Worm (Caenorhabditis elegans): ENCODE data around the gene Y43F8B.28.

Gene Y43F8B.28

DNA sequence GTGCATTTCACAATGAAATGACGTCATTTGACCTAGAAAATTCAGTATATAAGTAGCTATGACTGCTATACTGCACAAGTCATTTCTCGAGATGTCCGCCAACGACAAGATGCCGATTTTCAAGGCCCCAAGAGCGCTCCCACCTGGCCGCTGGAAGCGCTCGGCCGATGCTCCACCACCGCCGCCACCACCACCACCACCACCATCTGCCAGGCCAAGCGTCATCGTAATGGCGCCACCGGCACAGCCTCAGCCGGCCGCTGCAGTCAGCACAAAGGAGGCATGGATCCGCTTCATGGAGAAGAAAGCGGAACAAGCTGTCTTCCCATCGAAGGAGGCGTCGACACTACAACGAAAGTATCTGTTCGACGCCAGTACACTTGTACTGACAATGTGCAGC is at the start of gene Y43F8B.28:
Y43F8B.28 (plus strand) TSS at position 59 of the 400 bp plus-strand sequence.
- no peak for TF ChIP-seq tra-4 (tag; optimal IDR thresholded peaks at IDR 0.05)
- TF ChIP-seq aly-1 (tag; optimal IDR thresholded peaks at IDR 0.05): no peak
- no peak for TF ChIP-seq hnd-1 (tag; optimal IDR thresholded peaks at IDR 0.05)
- TF ChIP-seq sea-1 (GFP tag; conservative IDR thresholded peaks at IDR 0.05): no peak
- no peak for TF ChIP-seq scrt-1 (GFP tag; IDR thresholded peaks at IDR 0.05)
- no peak for TF ChIP-seq hmg-4 (GFP tag; optimal IDR thresholded peaks at IDR 0.05)
- no peak for TF ChIP-seq flt-1 (GFP tag; IDR thresholded peaks at IDR 0.05)
- TF ChIP-seq tbx-11 (GFP tag; IDR thresholded peaks at IDR 0.05): no peak
- TF ChIP-seq ama-1 (optimal IDR thresholded peaks at IDR 0.05): no peak
- TF ChIP-seq tbx-37 (GFP tag; conservative IDR thresholded peaks at IDR 0.05): no peak
- no peak for TF ChIP-seq B0310.2 (tag; optimal IDR thresholded peaks at IDR 0.05)
- TF ChIP-seq pes-1 (GFP tag; IDR thresholded peaks at IDR 0.05): no peak
- no peak for TF ChIP-seq ceh-36 (tag; optimal IDR thresholded peaks at IDR 0.05)
- no peak for TF ChIP-seq ets-7 (tag; optimal IDR thresholded peaks at IDR 0.05)
- no peak for TF ChIP-seq ceh-13 (GFP tag; optimal IDR thresholded peaks at IDR 0.05)
- no peak for TF ChIP-seq hmbx-1 (tag; optimal IDR thresholded peaks at IDR 0.05)

DNA sequence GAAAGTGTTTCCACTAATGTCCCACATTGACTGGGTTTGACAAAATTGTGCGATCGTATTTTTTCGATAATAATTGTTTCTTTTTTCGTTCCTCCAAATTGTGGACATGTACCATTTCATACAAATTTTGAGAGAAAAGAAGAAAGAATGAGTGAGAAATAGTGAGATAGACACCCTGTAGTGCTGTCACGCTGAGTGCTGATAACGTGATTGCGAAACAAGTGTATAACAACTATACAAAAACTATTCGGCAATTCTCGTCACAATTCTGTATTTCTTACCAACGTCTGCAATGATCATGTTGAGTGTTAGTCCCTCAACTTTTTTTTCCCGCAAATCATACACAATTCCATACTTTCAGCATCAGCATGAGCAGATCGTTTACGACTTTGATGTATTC is 48.8 kb upstream of the Y43F8B.28 start, which contains the start of gene C25F9.14:
C25F9.14 (plus strand) TSS at position 178 of the 400 bp plus-strand sequence.
- TF ChIP-seq tbx-37 (GFP tag; conservative IDR thresholded peaks at IDR 0.05): no peak
- no peak for TF ChIP-seq tra-4 (tag; optimal IDR thresholded peaks at IDR 0.05)
- no peak for TF ChIP-seq hmbx-1 (tag; optimal IDR thresholded peaks at IDR 0.05)

DNA sequence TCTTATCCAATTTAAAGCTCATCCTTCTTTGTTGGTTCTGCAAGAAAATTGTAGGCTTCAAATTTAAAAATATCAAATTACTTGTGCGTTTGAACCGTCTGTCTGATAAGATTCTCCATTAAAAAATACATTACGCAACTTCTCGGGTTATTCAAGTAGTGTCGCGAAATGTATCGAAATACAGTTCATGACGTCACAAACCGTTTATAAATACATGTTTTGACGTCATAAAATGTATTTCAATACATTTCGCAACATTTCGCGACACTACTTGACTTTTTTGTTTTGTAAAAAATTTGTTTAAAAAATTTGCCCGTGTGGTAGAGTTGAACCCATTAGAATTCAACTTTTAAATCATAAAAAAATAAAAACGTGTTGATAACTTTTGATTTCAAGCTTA is 41.5 kb upstream of the Y43F8B.28 start:
- no peak for TF ChIP-seq hmg-4 (GFP tag; optimal IDR thresholded peaks at IDR 0.05)

DNA sequence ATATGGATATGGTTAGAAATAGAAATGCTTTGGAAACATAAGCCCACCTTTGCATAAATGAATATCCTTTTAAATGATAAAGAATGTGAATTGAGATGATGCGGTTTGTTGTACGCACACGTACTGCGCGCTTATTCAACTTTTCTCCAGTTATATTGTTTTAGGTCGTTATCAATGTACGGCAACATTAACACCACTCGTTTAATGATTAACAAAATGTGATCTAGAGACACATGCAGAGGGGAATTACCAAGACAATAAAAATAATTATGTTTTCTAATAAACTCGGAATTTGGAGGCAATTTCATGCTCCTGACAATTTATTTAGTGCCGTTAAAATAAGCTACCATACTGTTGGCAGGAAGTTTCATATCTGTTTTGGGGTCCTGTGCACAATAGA is 39.7 kb upstream of the Y43F8B.28 start, which contains the start of gene M04C3.1:
M04C3.1 (minus strand) TSS at position 164 of the 400 bp plus-strand sequence.
- TF ChIP-seq pes-1 (GFP tag; IDR thresholded peaks at IDR 0.05): no peak
- no peak for TF ChIP-seq scrt-1 (GFP tag; IDR thresholded peaks at IDR 0.05)
- no peak for TF ChIP-seq hmbx-1 (tag; optimal IDR thresholded peaks at IDR 0.05)
- TF ChIP-seq B0310.2 (tag; optimal IDR thresholded peaks at IDR 0.05): no peak
- no peak for TF ChIP-seq ama-1 (optimal IDR thresholded peaks at IDR 0.05)
- no peak for TF ChIP-seq hnd-1 (tag; optimal IDR thresholded peaks at IDR 0.05)
- TF ChIP-seq F13C5.2 (tag; optimal IDR thresholded peaks at IDR 0.05): no peak
- no peak for TF ChIP-seq ceh-36 (tag; optimal IDR thresholded peaks at IDR 0.05)
- no peak for TF ChIP-seq aly-1 (tag; optimal IDR thresholded peaks at IDR 0.05)
- no peak for TF ChIP-seq tra-4 (tag; optimal IDR thresholded peaks at IDR 0.05)
- TF ChIP-seq flt-1 (GFP tag; IDR thresholded peaks at IDR 0.05): no peak
- TF ChIP-seq tbx-11 (GFP tag; IDR thresholded peaks at IDR 0.05): no peak
- no peak for TF ChIP-seq hmg-4 (GFP tag; optimal IDR thresholded peaks at IDR 0.05)
- TF ChIP-seq sea-1 (GFP tag; conservative IDR thresholded peaks at IDR 0.05): no peak
- TF ChIP-seq ceh-13 (GFP tag; optimal IDR thresholded peaks at IDR 0.05): no peak
- no peak for TF ChIP-seq tbx-37 (GFP tag; conservative IDR thresholded peaks at IDR 0.05)
- TF ChIP-seq ets-7 (tag; optimal IDR thresholded peaks at IDR 0.05): no peak

DNA sequence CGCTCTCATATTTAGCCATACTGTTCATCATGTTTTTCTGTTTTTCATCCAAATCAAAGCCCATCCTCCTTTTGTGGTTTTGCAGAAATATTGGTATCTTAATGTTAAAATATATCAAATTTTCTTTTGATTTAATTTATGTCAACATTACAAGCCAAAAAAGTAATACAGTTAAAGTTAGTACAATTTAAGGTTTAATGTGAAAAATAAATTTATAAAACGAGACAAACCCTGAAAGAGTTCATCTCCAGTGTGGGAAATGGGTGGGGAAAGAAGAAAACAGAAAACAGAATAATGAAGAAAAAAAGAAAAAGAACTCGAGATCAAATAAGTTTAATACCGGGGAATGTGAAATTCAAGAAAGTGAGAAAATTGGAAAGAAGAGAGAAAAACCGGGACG is 36.3 kb upstream of the Y43F8B.28 start, which contains the start of gene M04C3.2:
M04C3.2 (minus strand) TSS at position 101 of the 400 bp plus-strand sequence.
- TF ChIP-seq aly-1 (tag; optimal IDR thresholded peaks at IDR 0.05) (no peak), hmg-4 (GFP tag; optimal IDR thresholded peaks at IDR 0.05) (no peak)

DNA sequence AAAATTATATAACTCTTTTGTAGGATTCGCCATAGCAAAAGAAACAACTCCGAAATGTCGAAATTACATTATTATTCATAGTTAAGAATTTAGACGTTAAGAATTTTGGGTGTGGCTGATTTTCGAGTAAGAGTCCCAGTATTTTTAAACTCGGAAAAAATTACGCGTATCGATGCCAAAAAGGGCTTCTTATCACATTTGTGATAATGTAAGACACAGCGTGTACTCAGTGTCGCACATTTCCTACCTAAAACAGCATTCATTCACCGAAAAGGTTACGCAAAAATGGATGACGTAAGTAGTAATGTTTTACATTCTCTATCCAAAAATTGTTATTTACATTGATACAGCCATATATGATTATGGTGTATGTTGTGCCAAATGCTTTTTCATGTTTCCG is 35.6 kb upstream of the Y43F8B.28 start, which contains the start of gene M04C3.5:
M04C3.5 (plus strand) TSS at position 190 of the 400 bp plus-strand sequence.
- TF ChIP-seq ceh-36 (tag; optimal IDR thresholded peaks at IDR 0.05): no peak
- no peak for TF ChIP-seq hnd-1 (tag; optimal IDR thresholded peaks at IDR 0.05)
- no peak for TF ChIP-seq hmbx-1 (tag; optimal IDR thresholded peaks at IDR 0.05)
- no peak for TF ChIP-seq flt-1 (GFP tag; IDR thresholded peaks at IDR 0.05)
- TF ChIP-seq tbx-37 (GFP tag; conservative IDR thresholded peaks at IDR 0.05): no peak
- no peak for TF ChIP-seq pes-1 (GFP tag; IDR thresholded peaks at IDR 0.05)
- TF ChIP-seq F13C5.2 (tag; optimal IDR thresholded peaks at IDR 0.05): no peak
- TF ChIP-seq ama-1 (optimal IDR thresholded peaks at IDR 0.05): no peak
- TF ChIP-seq B0310.2 (tag; optimal IDR thresholded peaks at IDR 0.05): no peak
- TF ChIP-seq scrt-1 (GFP tag; IDR thresholded peaks at IDR 0.05): no peak
- TF ChIP-seq ets-7 (tag; optimal IDR thresholded peaks at IDR 0.05): no peak
- no peak for TF ChIP-seq aly-1 (tag; optimal IDR thresholded peaks at IDR 0.05)
- no peak for TF ChIP-seq tra-4 (tag; optimal IDR thresholded peaks at IDR 0.05)
- no peak for TF ChIP-seq ceh-13 (GFP tag; optimal IDR thresholded peaks at IDR 0.05)
- TF ChIP-seq sea-1 (GFP tag; conservative IDR thresholded peaks at IDR 0.05): no peak
- TF ChIP-seq hmg-4 (GFP tag; optimal IDR thresholded peaks at IDR 0.05): no peak

DNA sequence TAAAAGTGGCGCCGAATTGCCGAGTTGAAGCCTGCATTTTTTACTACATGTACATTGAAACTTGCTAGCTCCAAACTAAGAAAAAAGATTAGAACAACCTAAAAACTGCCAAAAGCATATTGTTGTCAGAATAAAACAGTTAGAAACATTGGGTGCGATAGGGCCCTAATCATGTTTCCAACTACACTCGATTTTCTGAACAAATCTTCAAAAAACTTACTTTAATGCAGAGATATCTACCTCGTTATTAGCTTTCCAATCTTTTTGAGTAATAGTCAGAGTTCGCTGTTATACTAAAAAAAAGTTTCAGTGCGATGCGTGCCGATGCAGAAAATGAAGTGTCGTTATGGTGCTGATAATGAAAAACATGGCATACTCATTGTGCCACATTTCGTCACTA is 29.5 kb upstream of the Y43F8B.28 start, which contains the start of the genes Y43F8B.13 and Y43F8B.14:
Y43F8B.13 (plus strand) TSS at position 301 of the 400 bp plus-strand sequence.
Y43F8B.14 (minus strand) TSS at position 322 of the 400 bp plus-strand sequence.
- TF ChIP-seq tra-4 (tag; optimal IDR thresholded peaks at IDR 0.05) (no peak), hmg-4 (GFP tag; optimal IDR thresholded peaks at IDR 0.05) (no peak), tbx-11 (GFP tag; IDR thresholded peaks at IDR 0.05) (no peak), B0310.2 (tag; optimal IDR thresholded peaks at IDR 0.05) (no peak), sea-1 (GFP tag; conservative IDR thresholded peaks at IDR 0.05) (no peak), hnd-1 (tag; optimal IDR thresholded peaks at IDR 0.05) (no peak), scrt-1 (GFP tag; IDR thresholded peaks at IDR 0.05) (no peak), tbx-37 (GFP tag; conservative IDR thresholded peaks at IDR 0.05) (no peak), hmbx-1 (tag; optimal IDR thresholded peaks at IDR 0.05) (no peak), ama-1 (optimal IDR thresholded peaks at IDR 0.05) (no peak), F13C5.2 (tag; optimal IDR thresholded peaks at IDR 0.05) (no peak), ceh-36 (tag; optimal IDR thresholded peaks at IDR 0.05) (no peak)

DNA sequence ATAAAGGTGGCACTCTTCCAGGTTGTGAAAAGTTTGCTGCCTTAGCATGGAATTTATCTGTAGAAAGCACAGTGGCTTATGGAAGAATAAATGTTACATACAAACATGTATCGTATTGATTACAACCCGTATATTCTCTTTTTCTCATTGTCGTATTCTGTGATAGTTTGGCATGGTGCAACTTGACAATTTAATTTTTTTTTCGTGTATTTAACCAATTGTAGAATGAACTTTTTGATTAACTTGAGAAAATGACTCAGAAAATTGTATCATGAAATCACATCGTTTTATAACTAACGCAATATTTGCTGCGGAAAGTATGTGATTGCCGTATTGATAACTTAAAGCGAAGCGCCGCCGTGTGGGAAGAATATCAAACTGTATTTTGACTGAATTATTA is 28.0 kb upstream of the Y43F8B.28 start, which contains the start of gene Y43F8B.24:
Y43F8B.24 (plus strand) TSS at position 301 of the 400 bp plus-strand sequence.
- TF ChIP-seq B0310.2 (tag; optimal IDR thresholded peaks at IDR 0.05): no peak
- no peak for TF ChIP-seq scrt-1 (GFP tag; IDR thresholded peaks at IDR 0.05)
- TF ChIP-seq pes-1 (GFP tag; IDR thresholded peaks at IDR 0.05): no peak
- no peak for TF ChIP-seq tbx-11 (GFP tag; IDR thresholded peaks at IDR 0.05)
- no peak for TF ChIP-seq F13C5.2 (tag; optimal IDR thresholded peaks at IDR 0.05)
- no peak for TF ChIP-seq ets-7 (tag; optimal IDR thresholded peaks at IDR 0.05)
- no peak for TF ChIP-seq flt-1 (GFP tag; IDR thresholded peaks at IDR 0.05)

All from whole organism, early embryonic.